Fruit fly (Drosophila melanogaster) whole organism, wandering third instar larva: ENCODE measurements around the gene CG14853.

Experiments used
- Myc ChIP-seq: fragments of >200 bp; optimal IDR thresholded peaks from 2 replicates; lab custom pipeline; 2017
- OdsH ChIP-seq: fragments of 200-800 bp; sonication (Bioruptor generic); optimal IDR thresholded peaks from 2 replicates; lab custom pipeline; 2016; ENCODE audit warnings: missing biosample characterization, mild to moderate bottlenecking, missing genetic modification characterization
- psq ChIP-seq: fragments of 200-800 bp; sonication (Bioruptor generic); optimal IDR thresholded peaks from 3 replicates; lab custom pipeline; 2017; ENCODE audit warnings: missing biosample characterization, mild to moderate bottlenecking, missing genetic modification characterization, moderate library complexity
- rgr ChIP-seq: fragments of 200-800 bp; sonication (Bioruptor generic); optimal IDR thresholded peaks from 3 replicates; lab custom pipeline; 2016; ENCODE audit warnings: missing biosample characterization, mild to moderate bottlenecking, missing genetic modification characterization

DNA sequence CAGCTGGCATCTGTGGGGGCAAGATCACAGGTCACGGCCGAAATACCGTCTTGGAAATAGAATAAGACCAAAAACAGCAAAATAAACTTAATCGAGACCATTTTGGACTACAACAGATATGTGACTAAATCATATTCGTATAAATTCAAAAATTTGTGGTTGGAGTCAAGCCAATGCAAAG is 33.0 kb upstream of the CG14853 start, which contains the start of gene CG44094:
- no peak for TF ChIP-seq Myc
- no peak for TF ChIP-seq OdsH (GFP tag; lab: Kevin White, UChicago)
- TF ChIP-seq rgr: no peak
- no peak for TF ChIP-seq psq (GFP tag; lab: Kevin White, UChicago)
